Worm (Caenorhabditis elegans) whole organism, L2 larva: ENCODE measurements around the gene kap-1.

Source experiments
- C34F6.9 ChIP-seq: fragments of 150-350 bp; optimal IDR thresholded peaks from 2 replicates; lab custom pipeline; 2014; ENCODE audit warnings: missing biosample characterization, missing genetic modification characterization
- F13H6.1 ChIP-seq: sonication (generic microtip); optimal IDR thresholded peaks from 2 replicates; lab custom pipeline; 2016; ENCODE audit warnings: missing genetic modification characterization, missing compliant biosample characterization
- ZK546.5 ChIP-seq: sonication (generic microtip); optimal IDR thresholded peaks from 2 replicates; lab custom pipeline; 2017; ENCODE audit warnings: missing biosample characterization, missing genetic modification characterization
- alr-1 ChIP-seq: fragments of 150-350 bp; optimal IDR thresholded peaks from 2 replicates; lab custom pipeline; 2014; ENCODE audit warnings: missing biosample characterization, missing genetic modification characterization
- ama-1 ChIP-seq: fragments of 150-350 bp; optimal IDR thresholded peaks from 2 replicates; lab custom pipeline; 2018; ENCODE audit warnings: inconsistent platforms
- blmp-1 ChIP-seq: sonication (generic microtip); optimal IDR thresholded peaks from 2 replicates; lab custom pipeline; 2017; ENCODE audit warnings: missing genetic modification characterization, mild to moderate bottlenecking, missing compliant biosample characterization, antibody characterized with exemption, moderate library complexity; ENCODE audit not compliant: insufficient read depth
- ceh-82 ChIP-seq: fragments of 150-350 bp; optimal IDR thresholded peaks from 2 replicates; lab custom pipeline; 2014; ENCODE audit warnings: missing biosample characterization, missing genetic modification characterization
- crh-2 ChIP-seq: sonication (generic microtip); optimal IDR thresholded peaks from 2 replicates; lab custom pipeline; 2017; ENCODE audit warnings: missing biosample characterization, missing genetic modification characterization
- dmd-4 ChIP-seq: sonication (generic microtip); optimal IDR thresholded peaks from 2 replicates; lab custom pipeline; 2017; ENCODE audit warnings: missing biosample characterization, missing genetic modification characterization
- egl-27 ChIP-seq: sonication (generic microtip); optimal IDR thresholded peaks from 3 replicates; lab custom pipeline; 2017; ENCODE audit warnings: missing biosample characterization, missing genetic modification reagents, missing genetic modification characterization
- elt-1 ChIP-seq: fragments of 150-350 bp; optimal IDR thresholded peaks from 2 replicates; lab custom pipeline; 2014; ENCODE audit warnings: missing biosample characterization, missing genetic modification characterization
- fos-1 ChIP-seq: fragments of 150-350 bp; optimal IDR thresholded peaks from 2 replicates; lab custom pipeline; 2014; ENCODE audit warnings: missing biosample characterization, missing genetic modification characterization
- lin-11 ChIP-seq: fragments of 150-350 bp; sonication (generic microtip); optimal IDR thresholded peaks from 2 replicates; lab custom pipeline; 2014; ENCODE audit warnings: missing biosample characterization, missing genetic modification characterization, inconsistent platforms, mixed read lengths
- lsy-2 ChIP-seq, 2 experiments: fragments of 150-350 bp in 1 of 2; sonication (generic microtip) in 1 of 2; optimal IDR thresholded peaks; 2 replicates each; lab custom pipeline; 2014 to 2017; ENCODE audit warnings: missing biosample characterization in 2 of 2, missing genetic modification characterization in 2 of 2
- mab-5 ChIP-seq: fragments of 150-350 bp; optimal IDR thresholded peaks from 2 replicates; lab custom pipeline; 2014; ENCODE audit warnings: missing biosample characterization, missing genetic modification characterization
- mbf-1 ChIP-seq: sonication (generic microtip); optimal IDR thresholded peaks from 2 replicates; lab custom pipeline; 2017; ENCODE audit warnings: missing biosample characterization, missing genetic modification characterization
- mdl-1 ChIP-seq, 2 experiments: fragments of 150-350 bp in 1 of 2; sonication (generic microtip) in 1 of 2; optimal IDR thresholded peaks; 2 replicates each; lab custom pipeline; 2017; ENCODE audit warnings: missing biosample characterization in 2 of 2, missing genetic modification characterization in 2 of 2
- nhr-129 ChIP-seq: fragments of 150-350 bp; optimal IDR thresholded peaks from 2 replicates; lab custom pipeline; 2014; ENCODE audit warnings: missing biosample characterization, missing genetic modification characterization
- nhr-21 ChIP-seq: fragments of 150-350 bp; optimal IDR thresholded peaks from 2 replicates; lab custom pipeline; 2014; ENCODE audit warnings: missing biosample characterization, missing genetic modification characterization
- nhr-25 ChIP-seq: fragments of 150-350 bp; sonication (generic microtip); optimal IDR thresholded peaks from 3 replicates; lab custom pipeline; 2014; ENCODE audit warnings: missing biosample characterization, missing genetic modification characterization
- nhr-6 ChIP-seq: fragments of 150-350 bp; optimal IDR thresholded peaks from 2 replicates; lab custom pipeline; 2014; ENCODE audit warnings: missing biosample characterization, missing genetic modification characterization
- nhr-77 ChIP-seq: fragments of 150-350 bp; optimal IDR thresholded peaks from 2 replicates; lab custom pipeline; 2014; ENCODE audit warnings: missing biosample characterization, missing genetic modification characterization
- sem-4 ChIP-seq: fragments of 150-350 bp; optimal IDR thresholded peaks from 2 replicates; lab custom pipeline; 2014; ENCODE audit warnings: missing biosample characterization, missing genetic modification reagents, missing genetic modification characterization
- skn-1 ChIP-seq: sonication (generic microtip); optimal IDR thresholded peaks from 2 replicates; lab custom pipeline; 2017; ENCODE audit warnings: missing biosample characterization, missing genetic modification characterization
- sma-3 ChIP-seq: sonication (generic microtip); optimal IDR thresholded peaks from 2 replicates; lab custom pipeline; 2016; ENCODE audit warnings: missing genetic modification reagents, missing genetic modification characterization, missing compliant biosample characterization
- unc-55 ChIP-seq: fragments of 150-350 bp; sonication (generic microtip); optimal IDR thresholded peaks from 3 replicates; lab custom pipeline; 2014; ENCODE audit warnings: missing biosample characterization, missing genetic modification reagents, missing genetic modification characterization
- ztf-11 ChIP-seq: sonication (generic microtip); optimal IDR thresholded peaks from 2 replicates; lab custom pipeline; 2017; ENCODE audit warnings: missing biosample characterization, missing genetic modification characterization

kap-1 gene

ce11 chrIII:7338693-7339092 is at the start of gene kap-1:
Gene kap-1 (plus strand): TSS chrIII:7338835.
- TF ChIP-seq lsy-2 (tag; optimal IDR thresholded peaks at IDR 0.05; lab: Kevin White, UChicago), result peak in 1 of 2 experiments; percentile 48
- TF ChIP-seq egl-27 (tag; lab: Kevin White, UChicago), result peak; percentile 6
- no peak for TF ChIP-seq nhr-21 (tag; lab: Kevin White, UChicago)
- TF ChIP-seq ama-1 (lab: Kevin White, UChicago), result peak; percentile 1
- TF ChIP-seq mbf-1, result no peak
- TF ChIP-seq ceh-82 (tag; lab: Kevin White, UChicago), result no peak
- peak; percentile 15 for TF ChIP-seq C34F6.9 (tag; lab: Kevin White, UChicago)

ce11 chrIII:7290462-7290861 is 48.2 kb upstream of the kap-1 start, which contains the start of gene algn-11:
Gene algn-11 (minus strand): TSS chrIII:7290562.
- TF ChIP-seq unc-55 (GFP tag; lab: Kevin White, UChicago) (no peak), sma-3 (GFP tag; lab: Kevin White, UChicago) (no peak), skn-1 (tag; lab: Kevin White, UChicago) (no peak), nhr-6 (no peak), ztf-11 (tag; lab: Kevin White, UChicago) (no peak), alr-1 (tag; lab: Kevin White, UChicago) (no peak), ceh-82 (tag; lab: Kevin White, UChicago) (no peak), elt-1 (tag; lab: Kevin White, UChicago) (no peak), lsy-2 (tag; optimal IDR thresholded peaks at IDR 0.05; lab: Kevin White, UChicago) (no peak), ZK546.5 (tag; lab: Kevin White, UChicago) (no peak)

ce11 chrIII:7291216-7291615 is 47.4 kb upstream of the kap-1 start:
- TF ChIP-seq C34F6.9 (tag; lab: Kevin White, UChicago) (peak; percentile 26), F13H6.1 (no peak), lsy-2 (tag; optimal IDR thresholded peaks at IDR 0.05; lab: Kevin White, UChicago) (peak in 1 of 2 experiments; percentile 34), nhr-129 (tag; lab: Kevin White, UChicago) (no peak), mab-5 (no peak), nhr-21 (tag; lab: Kevin White, UChicago) (no peak), crh-2 (tag; lab: Kevin White, UChicago) (peak; percentile 34), unc-55 (GFP tag; lab: Kevin White, UChicago) (peak; percentile 20)
- TF ChIP-seq, all 48 proteins: peak for 4

- TF ChIP-seq nhr-129 (tag; lab: Kevin White, UChicago) (peak; percentile 35), nhr-25 (peak; percentile 33), mdl-1 (tag; optimal IDR thresholded peaks at IDR 0.05; lab: Kevin White, UChicago) (peak in 1 of 2 experiments; percentile 18), dmd-4 (tag; lab: Kevin White, UChicago) (no peak), crh-2 (tag; lab: Kevin White, UChicago) (peak; percentile 35), unc-55 (GFP tag; lab: Kevin White, UChicago) (peak; percentile 4), fos-1 (tag; lab: Kevin White, UChicago) (peak; percentile 35), nhr-77 (tag; lab: Kevin White, UChicago) (no peak), blmp-1 (tag; lab: Kevin White, UChicago) (peak; percentile 88), C34F6.9 (tag; lab: Kevin White, UChicago) (peak; percentile 56)
These were observed 46.1 kb upstream of the kap-1 start for ce11 chrIII:7292569-7292968.

ce11 chrIII:7293075-7293684 is 45.5 kb upstream of the kap-1 start, which contains the start of gene cwf-19L2:
Gene cwf-19L2 (plus strand): TSS chrIII:7293634.
- no peak for TF ChIP-seq sem-4 (tag; lab: Kevin White, UChicago)
- peak in 1 of 2 experiments; percentile 80 for TF ChIP-seq lsy-2 (tag; optimal IDR thresholded peaks at IDR 0.05; lab: Kevin White, UChicago)

ce11 chrIII:7296092-7296668 is 42.5 kb upstream of the kap-1 start:
- TF ChIP-seq nhr-25 (peak; percentile 69), crh-2 (tag; lab: Kevin White, UChicago) (peak; percentile 56), F13H6.1 (no peak), lsy-2 (tag; optimal IDR thresholded peaks at IDR 0.05; lab: Kevin White, UChicago) (peak in 1 of 2 experiments; percentile 13), elt-1 (tag; lab: Kevin White, UChicago) (no peak), fos-1 (tag; lab: Kevin White, UChicago) (no peak), lin-11 (tag; lab: Kevin White, UChicago) (no peak), blmp-1 (tag; lab: Kevin White, UChicago) (peak; percentile 7), sem-4 (tag; lab: Kevin White, UChicago) (peak; percentile 52)
